Worm (Caenorhabditis elegans): ENCODE data around the gene irld-26.

ce11 chrV:16163719-16164118, 41.3 kb upstream of the irld-26 start, which contains the start of gene F10A3.12:
- no peak for TF ChIP-seq klf-2 (GFP tag; conservative IDR thresholded peaks at IDR 0.05)
- no peak for TF ChIP-seq ztf-29 (GFP tag; IDR thresholded peaks at IDR 0.05)
- TF ChIP-seq ref-1 (GFP tag; conservative IDR thresholded peaks at IDR 0.05) = no peak
- TF ChIP-seq ztf-23 (GFP tag; IDR thresholded peaks at IDR 0.05) = no peak
- TF ChIP-seq cog-1 (tag; optimal IDR thresholded peaks at IDR 0.05) = no peak
- TF ChIP-seq flt-1 (GFP tag; IDR thresholded peaks at IDR 0.05) = no peak
